Fruit fly (Drosophila melanogaster): ENCODE data around the gene ppk19.

The ppk19 gene

dm6 chr3R:29675333-29675732, 3.1 kb downstream of the ppk19 start, which contains the start of the genes Bub3 and Cap-D2 (continued):
- TF ChIP-seq CG2120 (GFP tag; optimal IDR thresholded peaks at IDR 0.05) = peak; percentile 84
- no peak for TF ChIP-seq CG8359 (GFP tag; optimal IDR thresholded peaks at IDR 0.05; ENCODE audit: borderline replicate concordance)
- TF ChIP-seq CG11247 (GFP tag; IDR thresholded peaks at IDR 0.05) = 0 out of 2 replicates have a peak, but pooled peaks have one; percentile 21
- no peak for TF ChIP-seq CG7357 (GFP tag; IDR thresholded peaks at IDR 0.05)
- TF ChIP-seq scrt (GFP tag; optimal IDR thresholded peaks at IDR 0.05) = no peak
- peak; percentile 63 for TF ChIP-seq zfh2 (GFP tag; optimal IDR thresholded peaks at IDR 0.05)
- peak; percentile 25; the same call in 1 of the 2 replicates for TF ChIP-seq Adf1 (GFP tag; IDR thresholded peaks at IDR 0.05)
- TF ChIP-seq CG4854 (GFP tag; optimal IDR thresholded peaks at IDR 0.05) = no peak
- no peak for TF ChIP-seq run (tag; optimal IDR thresholded peaks at IDR 0.05)
- peak; percentile 14 for TF ChIP-seq CG7928 (GFP tag; optimal IDR thresholded peaks at IDR 0.05)
- no peak for TF ChIP-seq CG11696 (GFP tag; IDR thresholded peaks at IDR 0.05)
- TF ChIP-seq salm (tag; optimal IDR thresholded peaks at IDR 0.05) = no peak
- TF ChIP-seq Taf1 (GFP tag; IDR thresholded peaks at IDR 0.05) = peak; percentile 34; the same call in 1 of the 2 replicates
- TF ChIP-seq sens-2 (GFP tag; IDR thresholded peaks at IDR 0.05) = no peak
- TF ChIP-seq zfh1 (GFP tag; IDR thresholded peaks at IDR 0.05) = peak; percentile 46; the same call in 1 of the 3 replicates
- TF ChIP-seq az2 (GFP tag; optimal IDR thresholded peaks at IDR 0.05) = peak; percentile 67
- no peak for TF ChIP-seq H15 (GFP tag; IDR thresholded peaks at IDR 0.05)
- TF ChIP-seq bowl (GFP tag; IDR thresholded peaks at IDR 0.05) = peak; percentile 40; the same call in 1 of the 2 replicates
- peak; percentile 81 for TF ChIP-seq CG9932 (GFP tag; IDR thresholded peaks at IDR 0.05)
- TF ChIP-seq ac (GFP tag; optimal IDR thresholded peaks at IDR 0.05) = no peak
- no peak for TF ChIP-seq CG10321 (GFP tag; IDR thresholded peaks at IDR 0.05)
- TF ChIP-seq slbo (GFP tag; IDR thresholded peaks at IDR 0.05) = peak; percentile 81
- peak; percentile 61 for TF ChIP-seq Mad (GFP tag; optimal IDR thresholded peaks at IDR 0.05)
- TF ChIP-seq CG12104 (GFP tag; optimal IDR thresholded peaks at IDR 0.05) = peak; percentile 6
- peak; percentile 41 for TF ChIP-seq Nf-YB (GFP tag; optimal IDR thresholded peaks at IDR 0.05)
- TF ChIP-seq Mrtf (GFP tag; IDR thresholded peaks at IDR 0.05) = no peak
- peak; percentile 75 for TF ChIP-seq CG6791 (GFP tag; IDR thresholded peaks at IDR 0.05; ENCODE audit: partially characterized antibody)
- TF ChIP-seq NC2α (GFP tag; optimal IDR thresholded peaks at IDR 0.05) = peak; percentile 19
- TF ChIP-seq Dip2 (GFP tag; IDR thresholded peaks at IDR 0.05) = no peak
- no peak for TF ChIP-seq Fer1 (GFP tag; optimal IDR thresholded peaks at IDR 0.05)
- TF ChIP-seq MBD-R2 (GFP tag; IDR thresholded peaks at IDR 0.05) = peak; percentile 94
- TF ChIP-seq pros (GFP tag; optimal IDR thresholded peaks at IDR 0.05) = no peak
- TF ChIP-seq nom (GFP tag; optimal IDR thresholded peaks at IDR 0.05) = no peak
- TF ChIP-seq org-1 (GFP tag; optimal IDR thresholded peaks at IDR 0.05) = no peak
- TF ChIP-seq CG1602 (GFP tag; optimal IDR thresholded peaks at IDR 0.05) = peak; percentile 74
- peak; percentile 58 for TF ChIP-seq seq (GFP tag; IDR thresholded peaks at IDR 0.05)
- peak; percentile 70 for TF ChIP-seq esg (GFP tag; conservative IDR thresholded peaks at IDR 0.05)
- peak; percentile 22 for TF ChIP-seq Hand (GFP tag; optimal IDR thresholded peaks at IDR 0.05)
- TF ChIP-seq mam (GFP tag; optimal IDR thresholded peaks at IDR 0.05) = peak; percentile 84
- TF ChIP-seq CG6813 (GFP tag; optimal IDR thresholded peaks at IDR 0.05) = no peak
- peak; percentile 84 for TF ChIP-seq Dbx (GFP tag; IDR thresholded peaks at IDR 0.05)
- peak; percentile 25 for TF ChIP-seq tup (GFP tag; optimal IDR thresholded peaks at IDR 0.05)
- peak; percentile 14 for TF ChIP-seq CG31365 (tag; optimal IDR thresholded peaks at IDR 0.05)
- TF ChIP-seq CG16813 (GFP tag; IDR thresholded peaks at IDR 0.05; ENCODE audit: partially characterized antibody) = peak; percentile 84
- TF ChIP-seq corto (GFP tag; optimal IDR thresholded peaks at IDR 0.05) = no peak
- no peak for TF ChIP-seq fd102C (GFP tag; optimal IDR thresholded peaks at IDR 0.05)
- no peak for TF ChIP-seq usp (GFP tag; optimal IDR thresholded peaks at IDR 0.05)
- peak; percentile 72 for TF ChIP-seq Dip3 (GFP tag; optimal IDR thresholded peaks at IDR 0.05)
- peak; percentile 82 for TF ChIP-seq CG13624 (GFP tag; optimal IDR thresholded peaks at IDR 0.05)
- TF ChIP-seq dati (GFP tag; IDR thresholded peaks at IDR 0.05) = 0 out of 2 replicates have a peak, but pooled peaks have one; percentile 20
- TF ChIP-seq phol (tag; optimal IDR thresholded peaks at IDR 0.05) = peak; percentile 83
- no peak for TF ChIP-seq Nf-YA (GFP tag; IDR thresholded peaks at IDR 0.05)

All from whole organism, embryonic.